Worm (Caenorhabditis elegans) whole organism, L2 larva: ENCODE measurements around the gene Y67D8A.2.

Experiments
- C34F6.9 ChIP-seq: fragments of 150-350 bp; optimal IDR thresholded peaks from 2 replicates; lab custom pipeline; 2014; ENCODE audit warnings: missing biosample characterization, missing genetic modification characterization
- F13H6.1 ChIP-seq: sonication (generic microtip); optimal IDR thresholded peaks from 2 replicates; lab custom pipeline; 2016; ENCODE audit warnings: missing genetic modification characterization, missing compliant biosample characterization
- R02D3.7 ChIP-seq: fragments of 150-350 bp; optimal IDR thresholded peaks from 2 replicates; lab custom pipeline; 2014; ENCODE audit warnings: missing biosample characterization, missing genetic modification characterization
- Y55F3AM.14 ChIP-seq: fragments of 200-800 bp; sonication (Bioruptor generic); optimal IDR thresholded peaks from 2 replicates; lab custom pipeline; 2018; ENCODE audit warnings: mild to moderate bottlenecking, missing genetic modification characterization, missing compliant biosample characterization
- ZK546.5 ChIP-seq: sonication (generic microtip); optimal IDR thresholded peaks from 2 replicates; lab custom pipeline; 2017; ENCODE audit warnings: missing biosample characterization, missing genetic modification characterization
- alr-1 ChIP-seq: fragments of 150-350 bp; optimal IDR thresholded peaks from 2 replicates; lab custom pipeline; 2014; ENCODE audit warnings: missing biosample characterization, missing genetic modification characterization
- aly-2 ChIP-seq: fragments of 150-350 bp; optimal IDR thresholded peaks from 2 replicates; lab custom pipeline; 2014; ENCODE audit warnings: missing biosample characterization, missing genetic modification characterization
- ama-1 ChIP-seq: fragments of 150-350 bp; optimal IDR thresholded peaks from 2 replicates; lab custom pipeline; 2018; ENCODE audit warnings: inconsistent platforms
- blmp-1 ChIP-seq: sonication (generic microtip); optimal IDR thresholded peaks from 2 replicates; lab custom pipeline; 2017; ENCODE audit warnings: missing genetic modification characterization, mild to moderate bottlenecking, missing compliant biosample characterization, antibody characterized with exemption, moderate library complexity; ENCODE audit not compliant: insufficient read depth
- ceh-16 ChIP-seq: fragments of 150-350 bp; optimal IDR thresholded peaks from 2 replicates; lab custom pipeline; 2014; ENCODE audit warnings: missing biosample characterization, missing genetic modification characterization
- ceh-82 ChIP-seq: fragments of 150-350 bp; optimal IDR thresholded peaks from 2 replicates; lab custom pipeline; 2014; ENCODE audit warnings: missing biosample characterization, missing genetic modification characterization
- crh-2 ChIP-seq: sonication (generic microtip); optimal IDR thresholded peaks from 2 replicates; lab custom pipeline; 2017; ENCODE audit warnings: missing biosample characterization, missing genetic modification characterization
- dmd-4 ChIP-seq: sonication (generic microtip); optimal IDR thresholded peaks from 2 replicates; lab custom pipeline; 2017; ENCODE audit warnings: missing biosample characterization, missing genetic modification characterization
- egl-27 ChIP-seq: sonication (generic microtip); optimal IDR thresholded peaks from 3 replicates; lab custom pipeline; 2017; ENCODE audit warnings: missing biosample characterization, missing genetic modification reagents, missing genetic modification characterization
- elt-1 ChIP-seq: fragments of 150-350 bp; optimal IDR thresholded peaks from 2 replicates; lab custom pipeline; 2014; ENCODE audit warnings: missing biosample characterization, missing genetic modification characterization
- elt-3 ChIP-seq: sonication (generic microtip); optimal IDR thresholded peaks from 2 replicates; lab custom pipeline; 2017; ENCODE audit warnings: missing biosample characterization, missing genetic modification characterization
- fos-1 ChIP-seq: fragments of 150-350 bp; optimal IDR thresholded peaks from 2 replicates; lab custom pipeline; 2014; ENCODE audit warnings: missing biosample characterization, missing genetic modification characterization
- gmeb-1 ChIP-seq: fragments of 150-350 bp; optimal IDR thresholded peaks from 2 replicates; lab custom pipeline; 2014; ENCODE audit warnings: missing biosample characterization, missing genetic modification characterization
- lin-11 ChIP-seq: fragments of 150-350 bp; sonication (generic microtip); optimal IDR thresholded peaks from 2 replicates; lab custom pipeline; 2014; ENCODE audit warnings: missing biosample characterization, missing genetic modification characterization, inconsistent platforms, mixed read lengths
- lin-13 ChIP-seq: fragments of 150-350 bp; optimal IDR thresholded peaks from 2 replicates; lab custom pipeline; 2014; ENCODE audit warnings: missing biosample characterization, missing genetic modification reagents, missing genetic modification characterization
- lin-39 ChIP-seq: fragments of 150-350 bp; optimal IDR thresholded peaks from 2 replicates; lab custom pipeline; 2014; ENCODE audit warnings: missing biosample characterization, missing genetic modification reagents, missing genetic modification characterization
- lsy-2 ChIP-seq, 2 experiments: fragments of 150-350 bp in 1 of 2; sonication (generic microtip) in 1 of 2; optimal IDR thresholded peaks; 2 replicates each; lab custom pipeline; 2014 to 2017; ENCODE audit warnings: missing biosample characterization in 2 of 2, missing genetic modification characterization in 2 of 2
- mab-5 ChIP-seq: fragments of 150-350 bp; optimal IDR thresholded peaks from 2 replicates; lab custom pipeline; 2014; ENCODE audit warnings: missing biosample characterization, missing genetic modification characterization
- mbf-1 ChIP-seq: sonication (generic microtip); optimal IDR thresholded peaks from 2 replicates; lab custom pipeline; 2017; ENCODE audit warnings: missing biosample characterization, missing genetic modification characterization
- mdl-1 ChIP-seq, 2 experiments: fragments of 150-350 bp in 1 of 2; sonication (generic microtip) in 1 of 2; optimal IDR thresholded peaks; 2 replicates each; lab custom pipeline; 2017; ENCODE audit warnings: missing biosample characterization in 2 of 2, missing genetic modification characterization in 2 of 2
- nhr-10 ChIP-seq: sonication (generic microtip); optimal IDR thresholded peaks from 2 replicates; lab custom pipeline; 2017; ENCODE audit warnings: missing biosample characterization, missing genetic modification characterization
- nhr-11 ChIP-seq: fragments of 150-350 bp; optimal IDR thresholded peaks from 2 replicates; lab custom pipeline; 2014; ENCODE audit warnings: missing biosample characterization, missing genetic modification characterization
- nhr-12 ChIP-seq: fragments of 150-350 bp; optimal IDR thresholded peaks from 2 replicates; lab custom pipeline; 2014; ENCODE audit warnings: missing biosample characterization, missing genetic modification characterization
- nhr-129 ChIP-seq: fragments of 150-350 bp; optimal IDR thresholded peaks from 2 replicates; lab custom pipeline; 2014; ENCODE audit warnings: missing biosample characterization, missing genetic modification characterization
- nhr-21 ChIP-seq: fragments of 150-350 bp; optimal IDR thresholded peaks from 2 replicates; lab custom pipeline; 2014; ENCODE audit warnings: missing biosample characterization, missing genetic modification characterization
- nhr-23 ChIP-seq: fragments of 150-350 bp; optimal IDR thresholded peaks from 2 replicates; lab custom pipeline; 2014; ENCODE audit warnings: missing biosample characterization, missing genetic modification reagents, missing genetic modification characterization
- nhr-237 ChIP-seq: fragments of 150-350 bp; optimal IDR thresholded peaks from 2 replicates; lab custom pipeline; 2014; ENCODE audit warnings: missing biosample characterization, missing genetic modification characterization
- nhr-25 ChIP-seq: fragments of 150-350 bp; sonication (generic microtip); optimal IDR thresholded peaks from 3 replicates; lab custom pipeline; 2014; ENCODE audit warnings: missing biosample characterization, missing genetic modification characterization
- nhr-6 ChIP-seq: fragments of 150-350 bp; optimal IDR thresholded peaks from 2 replicates; lab custom pipeline; 2014; ENCODE audit warnings: missing biosample characterization, missing genetic modification characterization
- nhr-77 ChIP-seq: fragments of 150-350 bp; optimal IDR thresholded peaks from 2 replicates; lab custom pipeline; 2014; ENCODE audit warnings: missing biosample characterization, missing genetic modification characterization
- peb-1 ChIP-seq: fragments of 150-350 bp; optimal IDR thresholded peaks from 2 replicates; lab custom pipeline; 2014; ENCODE audit warnings: missing biosample characterization, missing genetic modification characterization
- sem-4 ChIP-seq: fragments of 150-350 bp; optimal IDR thresholded peaks from 2 replicates; lab custom pipeline; 2014; ENCODE audit warnings: missing biosample characterization, missing genetic modification reagents, missing genetic modification characterization
- skn-1 ChIP-seq: sonication (generic microtip); optimal IDR thresholded peaks from 2 replicates; lab custom pipeline; 2017; ENCODE audit warnings: missing biosample characterization, missing genetic modification characterization
- sma-3 ChIP-seq: sonication (generic microtip); optimal IDR thresholded peaks from 2 replicates; lab custom pipeline; 2016; ENCODE audit warnings: missing genetic modification reagents, missing genetic modification characterization, missing compliant biosample characterization
- sma-9 ChIP-seq, 2 experiments: fragments of 150-350 bp in 1 of 2; sonication (generic microtip) in 1 of 2; optimal IDR thresholded peaks; 2 replicates each; lab custom pipeline; 2014 to 2016; ENCODE audit warnings: missing genetic modification characterization in 2 of 2, mild to moderate bottlenecking in 1 of 2, missing biosample characterization in 1 of 2, missing compliant biosample characterization in 1 of 2, missing genetic modification reagents in 1 of 2, moderate library complexity in 1 of 2
- snpc-4 ChIP-seq: fragments of 150-350 bp; optimal IDR thresholded peaks from 2 replicates; lab custom pipeline; 2014; ENCODE audit warnings: missing biosample characterization, missing genetic modification characterization
- unc-39 ChIP-seq: fragments of 150-350 bp; optimal IDR thresholded peaks from 2 replicates; lab custom pipeline; 2014; ENCODE audit warnings: missing biosample characterization, missing genetic modification characterization
- unc-55 ChIP-seq: fragments of 150-350 bp; sonication (generic microtip); optimal IDR thresholded peaks from 3 replicates; lab custom pipeline; 2014; ENCODE audit warnings: missing biosample characterization, missing genetic modification reagents, missing genetic modification characterization
- unc-62 ChIP-seq: fragments of 150-350 bp; optimal IDR thresholded peaks from 2 replicates; lab custom pipeline; 2014; ENCODE audit warnings: missing biosample characterization, missing genetic modification reagents, missing genetic modification characterization
- zag-1 ChIP-seq: fragments of 150-350 bp; optimal IDR thresholded peaks from 2 replicates; lab custom pipeline; 2014; ENCODE audit warnings: missing biosample characterization, missing genetic modification characterization
- ztf-1 ChIP-seq: fragments of 200-800 bp; sonication (Bioruptor generic); conservative IDR thresholded peaks from 2 replicates; pipeline ENCODE4 v1.3.6; 2022; ENCODE audit warnings: missing genetic modification characterization, missing compliant biosample characterization
- ztf-11 ChIP-seq: sonication (generic microtip); optimal IDR thresholded peaks from 2 replicates; lab custom pipeline; 2017; ENCODE audit warnings: missing biosample characterization, missing genetic modification characterization
- ztf-4 ChIP-seq: fragments of 150-350 bp; optimal IDR thresholded peaks from 2 replicates; lab custom pipeline; 2014; ENCODE audit warnings: missing biosample characterization, missing genetic modification characterization

Gene Y67D8A.2

ce11 chrIV:3294553-3295185, 72.4 kb downstream of the Y67D8A.2 start, which contains the start of gene W08E12.7:
W08E12.7 (plus strand) TSS chrIV:3295135.
- peak; percentile 99 for TF ChIP-seq C34F6.9 (tag; lab: Kevin White, UChicago)
- TF ChIP-seq unc-62 (GFP tag; lab: Kevin White, UChicago) = no peak
- peak; percentile 97 for TF ChIP-seq crh-2
- TF ChIP-seq peb-1 = no peak
- peak in 1 of 2 experiments; percentile 82 for TF ChIP-seq mdl-1 (tag; optimal IDR thresholded peaks at IDR 0.05; lab: Kevin White, UChicago)
- peak; percentile 99 for TF ChIP-seq unc-55
- TF ChIP-seq nhr-21 (tag; lab: Kevin White, UChicago) = peak; percentile 90
- peak; percentile 71 for TF ChIP-seq lin-11 (tag; lab: Kevin White, UChicago)
- TF ChIP-seq Y55F3AM.14 (GFP tag; lab: Kevin White, UChicago) = peak; percentile 67
- peak; percentile 93 for TF ChIP-seq gmeb-1 (tag; lab: Kevin White, UChicago)
- TF ChIP-seq egl-27 (tag; lab: Kevin White, UChicago) = peak; percentile 11
- TF ChIP-seq nhr-10 (tag; lab: Kevin White, UChicago) = peak; percentile 41
- TF ChIP-seq nhr-129 (tag; lab: Kevin White, UChicago) = peak; percentile 96
- no peak for TF ChIP-seq ceh-82
- no peak for TF ChIP-seq unc-39 (tag; lab: Kevin White, UChicago)
- peak; percentile 77 for TF ChIP-seq nhr-77 (tag; lab: Kevin White, UChicago)
- TF ChIP-seq lsy-2 (tag; optimal IDR thresholded peaks at IDR 0.05; lab: Kevin White, UChicago) = peak; percentile 89 to 97
- no peak for TF ChIP-seq aly-2 (tag; lab: Kevin White, UChicago)
- peak; percentile 93 for TF ChIP-seq sma-3 (GFP tag; lab: Kevin White, UChicago)
- TF ChIP-seq dmd-4 (tag; lab: Kevin White, UChicago) = no peak
- no peak for TF ChIP-seq elt-1
- TF ChIP-seq ama-1 = peak; percentile 84
- peak; percentile 81 for TF ChIP-seq mab-5
- no peak for TF ChIP-seq nhr-12
- peak; percentile 92 for TF ChIP-seq nhr-6 (tag; lab: Kevin White, UChicago)
- peak; percentile 93 for TF ChIP-seq sem-4
- TF ChIP-seq zag-1 (tag; lab: Kevin White, UChicago) = peak; percentile 82
- no peak for TF ChIP-seq alr-1 (tag; lab: Kevin White, UChicago)
- peak; percentile 23 for TF ChIP-seq R02D3.7
- peak; percentile 14 for TF ChIP-seq nhr-237 (tag; lab: Kevin White, UChicago)
- no peak for TF ChIP-seq ztf-1
- TF ChIP-seq elt-3 = no peak
- TF ChIP-seq nhr-11 (tag; lab: Kevin White, UChicago) = no peak
- no peak for TF ChIP-seq nhr-23
- peak; percentile 96 for TF ChIP-seq lin-13 (GFP tag; lab: Kevin White, UChicago)
- TF ChIP-seq fos-1 (tag; lab: Kevin White, UChicago) = peak; percentile 95
- no peak for TF ChIP-seq mbf-1 (tag; lab: Kevin White, UChicago)
- TF ChIP-seq snpc-4 = peak; percentile 84
- TF ChIP-seq blmp-1 = peak; percentile 50
- TF ChIP-seq ztf-4 (tag; lab: Kevin White, UChicago) = peak; percentile 89
- peak; percentile 89 for TF ChIP-seq sma-9 (GFP tag; optimal IDR thresholded peaks at IDR 0.05; lab: Kevin White, UChicago)
- TF ChIP-seq sma-9 (tag; optimal IDR thresholded peaks at IDR 0.05; lab: Kevin White, UChicago) = no peak
- no peak for TF ChIP-seq ceh-16
- TF ChIP-seq ztf-11 (tag; lab: Kevin White, UChicago) = peak; percentile 17
- peak; percentile 54 for TF ChIP-seq ZK546.5 (tag; lab: Kevin White, UChicago)
- TF ChIP-seq F13H6.1 (tag; lab: Kevin White, UChicago) = peak; percentile 90
- TF ChIP-seq lin-39 (tag; lab: Kevin White, UChicago) = peak; percentile 64
- TF ChIP-seq skn-1 (tag; lab: Kevin White, UChicago) = peak; percentile 80
- TF ChIP-seq nhr-25 (tag; lab: Kevin White, UChicago) = peak; percentile 96
